Worm (Caenorhabditis elegans) whole organism, L1 larva: ENCODE measurements around the gene puf-3.
A peak's percentile ranks its signal among the peaks of the same experiment; 100 is the strongest.

Source experiments
- C04F5.9 ChIP-seq: sonication (generic microtip); optimal IDR thresholded peaks from 2 replicates; lab custom pipeline; 2016; ENCODE audit warnings: missing genetic modification characterization, missing compliant biosample characterization
- C16A3.4 ChIP-seq: fragments of 150-350 bp; optimal IDR thresholded peaks from 2 replicates; lab custom pipeline; 2014; ENCODE audit warnings: missing biosample characterization, missing genetic modification characterization
- C34B4.2 ChIP-seq: sonication (generic microtip); optimal IDR thresholded peaks from 2 replicates; lab custom pipeline; 2017; ENCODE audit warnings: mild to moderate bottlenecking, missing genetic modification characterization, missing compliant biosample characterization
- F16B12.6 ChIP-seq: fragments of 150-350 bp; optimal IDR thresholded peaks from 2 replicates; lab custom pipeline; 2014; ENCODE audit warnings: missing biosample characterization, missing genetic modification characterization
- aha-1 ChIP-seq: fragments of 150-350 bp; optimal IDR thresholded peaks from 2 replicates; lab custom pipeline; 2014; ENCODE audit warnings: missing biosample characterization, missing genetic modification characterization
- alr-1 ChIP-seq: fragments of 200-800 bp; sonication (Bioruptor generic); optimal IDR thresholded peaks from 2 replicates; lab custom pipeline; 2018; ENCODE audit warnings: borderline replicate concordance, mild to moderate bottlenecking, missing genetic modification characterization, missing compliant biosample characterization
- aly-2 ChIP-seq: fragments of 150-350 bp; optimal IDR thresholded peaks from 2 replicates; lab custom pipeline; 2014; ENCODE audit warnings: missing biosample characterization, missing genetic modification characterization
- ama-1 ChIP-seq: fragments of 150-350 bp; optimal IDR thresholded peaks from 2 replicates; lab custom pipeline; 2014
- blmp-1 ChIP-seq: fragments of 150-350 bp; optimal IDR thresholded peaks from 2 replicates; lab custom pipeline; 2014; ENCODE audit warnings: missing biosample characterization, missing genetic modification characterization
- ceh-8 ChIP-seq: fragments of 200-800 bp; sonication (Bioruptor generic); optimal IDR thresholded peaks from 2 replicates; lab custom pipeline; 2018; ENCODE audit warnings: mild to moderate bottlenecking, missing genetic modification characterization, moderate library complexity, missing compliant biosample characterization
- ceh-82 ChIP-seq, 3 experiments: fragments of 150-350 bp in 1 of 3; sonication (generic microtip) in 2 of 3; optimal IDR thresholded peaks; 2 replicates each; lab custom pipeline; 2014 to 2017; ENCODE audit warnings: missing biosample characterization in 3 of 3, missing genetic modification characterization in 3 of 3
- ceh-88 ChIP-seq: fragments of 200-800 bp; sonication (Bioruptor generic); IDR thresholded peaks from 2 replicates; pipeline ENCODE4 v1.3.6; 2022; ENCODE audit warnings: missing genetic modification characterization, missing compliant biosample characterization
- dsc-1 ChIP-seq: sonication (generic microtip); optimal IDR thresholded peaks from 2 replicates; lab custom pipeline; 2016; ENCODE audit warnings: mild to moderate bottlenecking, missing genetic modification characterization, missing compliant biosample characterization
- efl-1 ChIP-seq, 4 experiments: fragments of 150-350 bp; optimal IDR thresholded peaks in 3 of 4; peaks in 1 of 4; 1 replicate in 1 of 4; 2 replicates in 3 of 4; lab custom pipeline; 2014; ENCODE audit warnings: missing biosample characterization in 2 of 4, missing genetic modification characterization in 2 of 4, missing genetic modification reagents in 2 of 4
- efl-3 ChIP-seq: fragments of 200-800 bp; sonication (Bioruptor generic); optimal IDR thresholded peaks from 2 replicates; lab custom pipeline; 2018; ENCODE audit warnings: mild to moderate bottlenecking, missing genetic modification characterization, missing compliant biosample characterization
- elt-2 ChIP-seq: sonication (generic microtip); optimal IDR thresholded peaks from 2 replicates; lab custom pipeline; 2016; ENCODE audit warnings: missing genetic modification characterization, mild to moderate bottlenecking, inconsistent platforms, missing compliant biosample characterization, missing genetic modification reagents
- ets-5 ChIP-seq: fragments of 200-800 bp; sonication (Bioruptor generic); IDR thresholded peaks from 2 replicates; pipeline ENCODE4 v1.3.6; 2022; ENCODE audit warnings: missing genetic modification characterization, missing compliant biosample characterization
- fkh-4 ChIP-seq: sonication (generic microtip); optimal IDR thresholded peaks from 2 replicates; lab custom pipeline; 2016; ENCODE audit warnings: missing compliant biosample characterization, missing genetic modification characterization, borderline replicate concordance
- grh-1 ChIP-seq: fragments of 200-800 bp; sonication (Bioruptor generic); IDR thresholded peaks from 2 replicates; pipeline ENCODE4 v1.3.6; 2022; ENCODE audit warnings: missing genetic modification reagents, missing genetic modification characterization, missing compliant biosample characterization
- hlh-17 ChIP-seq: fragments of 200-800 bp; sonication (Bioruptor generic); optimal IDR thresholded peaks from 2 replicates; lab custom pipeline; 2018; ENCODE audit warnings: missing genetic modification characterization, mild to moderate bottlenecking, missing compliant biosample characterization, moderate library complexity, borderline replicate concordance
- hlh-4 ChIP-seq: sonication (generic microtip); optimal IDR thresholded peaks from 2 replicates; lab custom pipeline; 2016; ENCODE audit warnings: mild to moderate bottlenecking, missing genetic modification characterization, missing compliant biosample characterization
- irx-1 ChIP-seq: sonication (generic microtip); optimal IDR thresholded peaks from 2 replicates; lab custom pipeline; 2016; ENCODE audit warnings: missing genetic modification characterization, missing compliant biosample characterization
- lin-35 ChIP-seq, 2 experiments: fragments of 150-350 bp; optimal IDR thresholded peaks; 2 replicates each; lab custom pipeline; 2014; ENCODE audit warnings: missing biosample characterization in 2 of 2, missing genetic modification characterization in 2 of 2, missing genetic modification reagents in 2 of 2
- lin-39 ChIP-seq: fragments of 150-350 bp; optimal IDR thresholded peaks from 2 replicates; lab custom pipeline; 2014; ENCODE audit warnings: missing biosample characterization, missing genetic modification reagents, missing genetic modification characterization
- lsy-2 ChIP-seq, 2 experiments: fragments of 150-350 bp; optimal IDR thresholded peaks; 2 replicates each; lab custom pipeline; 2014; ENCODE audit warnings: missing biosample characterization in 2 of 2, missing genetic modification characterization in 2 of 2
- mab-9 ChIP-seq: fragments of 200-800 bp; sonication (Bioruptor generic); IDR thresholded peaks from 2 replicates; pipeline ENCODE4 v1.3.6; 2022; ENCODE audit warnings: missing genetic modification reagents, missing genetic modification characterization, missing compliant biosample characterization
- mdl-1 ChIP-seq, 2 experiments: fragments of 150-350 bp; optimal IDR thresholded peaks; 2 replicates each; lab custom pipeline; 2014 to 2017; ENCODE audit warnings: missing biosample characterization in 2 of 2, missing genetic modification characterization in 2 of 2, inconsistent platforms in 1 of 2
- mep-1 ChIP-seq: fragments of 150-350 bp; optimal IDR thresholded peaks from 2 replicates; lab custom pipeline; 2014; ENCODE audit warnings: missing biosample characterization, missing genetic modification characterization
- nhr-11 ChIP-seq: fragments of 150-350 bp; optimal IDR thresholded peaks from 2 replicates; lab custom pipeline; 2014; ENCODE audit warnings: missing biosample characterization, missing genetic modification characterization
- nhr-12 ChIP-seq: sonication (generic microtip); optimal IDR thresholded peaks from 2 replicates; lab custom pipeline; 2017; ENCODE audit warnings: missing biosample characterization, missing genetic modification characterization
- nhr-47 ChIP-seq: sonication (generic microtip); optimal IDR thresholded peaks from 2 replicates; lab custom pipeline; 2016; ENCODE audit warnings: mild to moderate bottlenecking, missing genetic modification characterization, moderate library complexity, missing compliant biosample characterization
- nhr-71 ChIP-seq: sonication (generic microtip); optimal IDR thresholded peaks from 2 replicates; lab custom pipeline; 2016; ENCODE audit warnings: mild to moderate bottlenecking, missing genetic modification characterization, moderate library complexity, missing compliant biosample characterization
- nhr-84 ChIP-seq: sonication (generic microtip); optimal IDR thresholded peaks from 2 replicates; lab custom pipeline; 2017; ENCODE audit warnings: missing biosample characterization, missing genetic modification characterization
- pqm-1 ChIP-seq: sonication (generic microtip); optimal IDR thresholded peaks from 3 replicates; lab custom pipeline; 2017; ENCODE audit warnings: missing biosample characterization, missing genetic modification characterization
- rnt-1 ChIP-seq: sonication (generic microtip); optimal IDR thresholded peaks from 2 replicates; lab custom pipeline; 2016; ENCODE audit warnings: mild to moderate bottlenecking, missing genetic modification characterization, moderate library complexity, missing compliant biosample characterization
- skn-1 ChIP-seq: fragments of 150-350 bp; optimal IDR thresholded peaks from 2 replicates; lab custom pipeline; 2014; ENCODE audit warnings: missing biosample characterization, missing genetic modification characterization
- snu-23 ChIP-seq: sonication (generic microtip); optimal IDR thresholded peaks from 2 replicates; lab custom pipeline; 2016; ENCODE audit warnings: missing genetic modification characterization, missing compliant biosample characterization
- sox-4 ChIP-seq: sonication (generic microtip); optimal IDR thresholded peaks from 2 replicates; lab custom pipeline; 2016; ENCODE audit warnings: missing genetic modification characterization, missing compliant biosample characterization
- tlp-1 ChIP-seq: fragments of 150-350 bp; optimal IDR thresholded peaks from 2 replicates; lab custom pipeline; 2014; ENCODE audit warnings: missing biosample characterization, missing genetic modification characterization
- unc-30 ChIP-seq: sonication (generic microtip); optimal IDR thresholded peaks from 2 replicates; lab custom pipeline; 2017; ENCODE audit warnings: missing biosample characterization, missing genetic modification characterization
- unc-98 ChIP-seq: fragments of 200-800 bp; sonication (Bioruptor generic); IDR thresholded peaks from 2 replicates; pipeline ENCODE4 v1.3.6; 2022; ENCODE audit warnings: missing genetic modification characterization, missing compliant biosample characterization
- xbp-1 ChIP-seq: sonication (generic microtip); optimal IDR thresholded peaks from 2 replicates; lab custom pipeline; 2016; ENCODE audit warnings: missing genetic modification characterization, missing compliant biosample characterization
- ztf-4 ChIP-seq: fragments of 150-350 bp; optimal IDR thresholded peaks from 2 replicates; lab custom pipeline; 2014; ENCODE audit warnings: missing biosample characterization, missing genetic modification characterization

Gene puf-3

DNA sequence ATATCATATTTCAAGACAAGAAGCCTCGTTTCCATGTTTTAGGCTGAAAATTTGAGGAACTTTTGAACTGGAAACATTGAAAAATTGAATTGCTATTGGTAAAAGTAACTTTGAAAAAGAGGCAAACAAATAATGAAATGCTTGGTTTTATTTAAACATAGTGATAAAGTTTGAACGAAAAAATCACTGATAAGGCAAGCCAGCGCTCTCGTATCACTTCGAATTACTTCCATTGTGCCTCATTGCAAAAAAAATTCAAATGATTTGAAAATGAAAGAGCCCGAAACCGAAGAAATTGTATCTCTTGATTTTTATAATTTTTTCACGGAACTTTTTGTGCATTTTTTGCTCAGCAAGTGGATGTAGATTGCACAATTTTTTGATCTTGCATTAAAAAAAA is 36.2 kb upstream of the puf-3 start, which contains the start of gene F52G2.3:
Gene F52G2.3, minus strand, starts transcription at position 43 of the 400 bp plus-strand sequence.
- TF ChIP-seq C34B4.2 (tag; lab: Kevin White, UChicago) (no peak), ceh-88 (GFP tag; lab: Robert Waterston, UW) (no peak), lin-39 (tag; lab: Kevin White, UChicago) (no peak), efl-3 (GFP tag; lab: Kevin White, UChicago) (no peak), dsc-1 (no peak), aha-1 (tag; lab: Kevin White, UChicago) (no peak), ama-1 (lab: Kevin White, UChicago) (no peak), grh-1 (no peak), mdl-1 (tag; optimal IDR thresholded peaks at IDR 0.05; lab: Kevin White, UChicago) (no peak), blmp-1 (tag; lab: Kevin White, UChicago) (no peak), irx-1 (no peak), ceh-82 (tag; optimal IDR thresholded peaks at IDR 0.05; lab: Kevin White, UChicago) (no peak), fkh-4 (tag; lab: Kevin White, UChicago) (no peak), hlh-17 (GFP tag; lab: Kevin White, UChicago) (no peak)
- TF ChIP-seq, all 84 proteins: peak for 0

DNA sequence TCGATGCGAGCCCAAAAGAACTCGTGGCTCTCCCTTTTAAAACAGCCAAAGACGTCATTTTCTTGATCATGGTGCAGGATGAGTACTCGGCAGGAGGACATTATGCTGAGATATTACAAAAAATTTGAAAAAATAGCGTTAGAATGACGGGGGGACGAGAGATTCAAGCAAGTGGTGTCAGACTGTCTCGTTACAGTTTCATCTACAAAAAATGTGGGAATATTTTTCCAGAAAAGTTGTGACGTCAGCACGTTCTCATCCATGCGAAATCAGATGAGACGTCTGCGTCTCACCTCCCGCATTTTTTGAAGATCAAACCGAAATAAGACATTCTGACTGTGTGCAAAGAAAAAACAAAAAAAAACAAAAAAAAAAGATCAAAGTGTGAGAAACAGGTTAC is 28.2 kb upstream of the puf-3 start, which contains the start of gene rsd-2:
Gene rsd-2, minus strand, starts transcription at position 101 of the 400 bp plus-strand sequence.
- TF ChIP-seq sox-4 (tag; lab: Kevin White, UChicago) (no peak), efl-1 (optimal IDR thresholded peaks at IDR 0.05; lab: Kevin White, UChicago) (no peak), efl-1 (GFP tag; optimal IDR thresholded peaks at IDR 0.05 in 1 of 2; lab: Kevin White, UChicago) (peak in 1 of 2 experiments; percentile 66)
- TF ChIP-seq, all 84 proteins: peak for 1

DNA sequence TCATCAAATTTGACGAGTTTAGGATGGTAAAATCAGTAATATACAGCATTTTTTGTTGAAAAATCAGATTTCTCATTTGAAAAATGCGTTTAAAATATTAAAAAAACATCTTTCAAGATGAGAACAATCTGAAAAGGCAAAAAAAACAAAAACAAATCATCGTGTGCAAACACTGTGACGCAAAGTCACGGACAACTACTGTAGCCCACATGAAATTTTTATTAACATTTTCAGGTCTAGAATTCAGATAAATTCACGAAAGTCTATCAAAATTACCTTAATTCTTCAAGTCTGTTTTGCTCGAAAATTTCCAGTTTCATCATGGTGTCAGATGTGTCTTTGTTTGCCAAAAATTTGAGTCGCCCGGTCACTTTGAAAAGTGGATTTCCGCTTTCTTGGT is 26.9 kb upstream of the puf-3 start:
- TF ChIP-seq F16B12.6 (tag; lab: Kevin White, UChicago) (peak; percentile 66), lsy-2 (tag; optimal IDR thresholded peaks at IDR 0.05; lab: Kevin White, UChicago) (peak; percentile 50 to 85), C16A3.4 (no peak)

DNA sequence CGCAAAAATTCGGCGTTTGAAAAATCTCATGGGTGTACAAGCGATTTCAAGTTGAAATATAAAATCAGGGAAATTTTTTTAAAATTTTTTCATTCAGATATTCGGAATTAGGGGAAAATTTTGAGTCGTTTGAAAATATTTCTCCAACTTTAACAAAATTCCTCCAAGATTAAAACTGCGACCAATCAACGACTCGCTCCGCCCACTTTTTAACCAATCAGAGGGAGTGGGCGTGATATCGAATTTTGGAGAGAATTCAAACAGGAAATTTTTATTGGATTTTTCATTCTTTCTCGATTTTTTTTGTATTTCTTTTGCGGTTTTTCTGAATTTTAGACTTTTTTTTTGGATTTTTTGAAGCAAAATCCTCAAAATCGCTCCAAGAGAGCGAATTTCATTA is 13.3 kb upstream of the puf-3 start:
- TF ChIP-seq efl-1 (optimal IDR thresholded peaks at IDR 0.05; lab: Kevin White, UChicago) = no peak
- TF ChIP-seq efl-1 (GFP tag; optimal IDR thresholded peaks at IDR 0.05 in 1 of 2; lab: Kevin White, UChicago) = no peak
- no peak for TF ChIP-seq elt-2 (tag; lab: Kevin White, UChicago)
- no peak for TF ChIP-seq alr-1 (tag; lab: Kevin White, UChicago)
- no peak for TF ChIP-seq mab-9 (GFP tag; lab: Robert Waterston, UW)
- no peak for TF ChIP-seq xbp-1 (tag; lab: Kevin White, UChicago)
- TF ChIP-seq snu-23 (GFP tag; lab: Kevin White, UChicago) = no peak
- no peak for TF ChIP-seq rnt-1 (tag; lab: Kevin White, UChicago)
- TF ChIP-seq ets-5 (GFP tag; lab: Robert Waterston, UW) = no peak
- no peak for TF ChIP-seq ztf-4 (tag; lab: Kevin White, UChicago)
- TF ChIP-seq ceh-82 (tag; optimal IDR thresholded peaks at IDR 0.05; lab: Kevin White, UChicago) = no peak
- no peak for TF ChIP-seq hlh-4 (tag; lab: Kevin White, UChicago)
- no peak for TF ChIP-seq C16A3.4
- TF ChIP-seq, all 84 proteins: peak for 0

DNA sequence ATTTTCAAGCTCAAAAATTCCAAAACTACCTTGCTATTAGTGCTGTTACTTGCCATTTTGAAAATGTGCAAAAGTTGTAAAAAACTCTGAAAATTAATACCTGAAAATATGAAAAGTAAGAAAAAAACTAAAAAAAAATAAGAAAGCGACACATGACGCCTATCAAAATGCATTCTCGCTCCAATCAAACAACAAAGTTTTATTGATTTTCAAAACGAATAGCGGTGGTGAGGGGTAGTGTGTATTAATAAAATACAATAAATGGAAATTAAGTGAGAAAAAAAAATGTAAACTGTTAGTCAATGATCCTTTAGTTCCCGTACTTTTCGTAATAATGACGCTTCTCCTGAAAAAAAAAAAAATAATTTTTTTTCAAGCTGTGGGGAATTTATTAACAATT is 9.8 kb upstream of the puf-3 start, which contains the start of gene dcap-2:
Gene dcap-2, minus strand, starts transcription at position 86 of the 400 bp plus-strand sequence.
- TF ChIP-seq skn-1 (tag; lab: Kevin White, UChicago) = no peak
- TF ChIP-seq C04F5.9 = no peak
- peak; percentile 5 for TF ChIP-seq C16A3.4
- peak in 1 of 2 experiments; percentile 47 for TF ChIP-seq lin-35 (GFP tag; optimal IDR thresholded peaks at IDR 0.05; lab: Kevin White, UChicago)
- no peak for TF ChIP-seq nhr-11
- TF ChIP-seq tlp-1 (tag; lab: Kevin White, UChicago) = no peak
- no peak for TF ChIP-seq pqm-1 (tag; lab: Kevin White, UChicago)
- no peak for TF ChIP-seq nhr-84
- peak; percentile 29 for TF ChIP-seq blmp-1 (tag; lab: Kevin White, UChicago)
- TF ChIP-seq lin-39 (tag; lab: Kevin White, UChicago) = no peak
- peak in 1 of 2 experiments; percentile 6 for TF ChIP-seq efl-1 (optimal IDR thresholded peaks at IDR 0.05; lab: Kevin White, UChicago)
- TF ChIP-seq efl-1 (GFP tag; optimal IDR thresholded peaks at IDR 0.05 in 1 of 2; lab: Kevin White, UChicago) = peak in 1 of 2 experiments; percentile 4
- no peak for TF ChIP-seq xbp-1 (tag; lab: Kevin White, UChicago)
- TF ChIP-seq elt-2 (tag; lab: Kevin White, UChicago) = no peak
- TF ChIP-seq efl-3 (GFP tag; lab: Kevin White, UChicago) = no peak
- no peak for TF ChIP-seq nhr-71
- TF ChIP-seq ceh-8 = no peak
- no peak for TF ChIP-seq unc-98
- no peak for TF ChIP-seq nhr-47 (tag; lab: Kevin White, UChicago)
- TF ChIP-seq lsy-2 (tag; optimal IDR thresholded peaks at IDR 0.05; lab: Kevin White, UChicago) = peak in 1 of 2 experiments; percentile 49
- no peak for TF ChIP-seq grh-1
- no peak for TF ChIP-seq unc-30 (tag; lab: Kevin White, UChicago)
- peak; percentile 14 for TF ChIP-seq mep-1 (tag; lab: Kevin White, UChicago)
- no peak for TF ChIP-seq nhr-12 (tag; lab: Kevin White, UChicago)
- no peak for TF ChIP-seq aly-2 (tag; lab: Kevin White, UChicago)
